Fruit fly (Drosophila melanogaster) S2 (cell line): ENCODE results near the gene Sec13.

Experiments
- CG8478 ChIP-seq: fragments of >200 bp; optimal IDR thresholded peaks from 2 replicates; lab custom pipeline; 2018
- CTCF ChIP-seq, 2 experiments: fragments of >200 bp; optimal IDR thresholded peaks; 2 replicates each; lab custom pipeline; 2018

Gene Sec13

DNA sequence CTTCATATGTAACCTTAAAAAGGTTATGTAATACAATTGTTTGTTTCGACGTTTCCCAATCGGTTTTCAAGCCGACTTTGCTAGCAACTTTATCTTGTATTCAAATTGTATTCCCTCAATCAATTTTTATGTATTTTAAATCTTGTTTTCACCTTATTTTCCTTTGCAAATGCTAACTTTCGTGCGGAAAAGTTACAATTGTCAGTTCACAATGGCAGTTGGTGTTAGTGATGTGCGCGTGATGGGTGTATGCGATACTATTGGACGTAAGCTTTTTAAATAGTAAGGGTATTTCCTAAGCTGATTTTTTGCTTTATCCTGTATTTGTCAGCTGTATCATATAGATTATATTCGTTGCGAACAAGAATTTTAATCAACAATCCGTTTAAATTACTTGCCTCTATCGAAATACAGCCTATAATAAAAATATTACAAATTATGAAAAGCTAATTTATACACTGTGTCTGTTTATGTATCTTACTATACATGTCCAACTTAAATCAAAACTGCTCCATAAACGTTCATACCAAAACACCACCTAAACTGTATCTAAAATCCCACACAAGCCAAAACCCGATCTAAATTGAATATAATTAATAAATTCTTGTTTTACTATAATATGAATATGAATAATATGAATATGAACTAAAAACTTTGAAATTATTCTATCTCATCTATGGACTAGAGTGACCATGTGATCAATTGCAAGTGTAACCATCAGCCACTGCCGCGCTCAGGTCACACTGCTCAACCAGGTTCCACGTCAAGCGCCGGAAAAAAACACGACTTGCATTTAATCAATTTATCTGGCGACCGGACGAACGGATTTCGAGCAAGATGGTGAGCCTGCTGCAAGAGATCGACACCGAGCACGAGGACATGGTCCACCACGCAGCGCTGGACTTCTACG, at the start of gene Sec13, which contains the start of gene ATPsynCF6:
Sec13 (plus strand) TSS at position 450 of the 910 bp plus-strand sequence.
ATPsynCF6 (minus strand) TSS at position 236 of the 910 bp plus-strand sequence.
- no peak for TF ChIP-seq CG8478 (lab: Kevin White, UChicago)

- TF ChIP-seq CTCF (optimal IDR thresholded peaks at IDR 0.05; lab: Kevin White, UChicago) (no peak), CG8478 (lab: Kevin White, UChicago) (no peak)
These were observed 49.2 kb upstream of the Sec13 start for dm6 chr3R:23306828-23307227.

- TF ChIP-seq CTCF (optimal IDR thresholded peaks at IDR 0.05; lab: Kevin White, UChicago) (no peak), CG8478 (lab: Kevin White, UChicago) (no peak)
These were observed 46.4 kb upstream of the Sec13 start for dm6 chr3R:23309690-23310089.

dm6 chr3R:23310151-23310550, 45.9 kb upstream of the Sec13 start:
- no peak for TF ChIP-seq CTCF (optimal IDR thresholded peaks at IDR 0.05; lab: Kevin White, UChicago)
- no peak for TF ChIP-seq CG8478 (lab: Kevin White, UChicago)

dm6 chr3R:23312796-23313195, 43.3 kb upstream of the Sec13 start:
- TF ChIP-seq CTCF (optimal IDR thresholded peaks at IDR 0.05; lab: Kevin White, UChicago) = no peak
- TF ChIP-seq CG8478 (lab: Kevin White, UChicago) = no peak

DNA sequence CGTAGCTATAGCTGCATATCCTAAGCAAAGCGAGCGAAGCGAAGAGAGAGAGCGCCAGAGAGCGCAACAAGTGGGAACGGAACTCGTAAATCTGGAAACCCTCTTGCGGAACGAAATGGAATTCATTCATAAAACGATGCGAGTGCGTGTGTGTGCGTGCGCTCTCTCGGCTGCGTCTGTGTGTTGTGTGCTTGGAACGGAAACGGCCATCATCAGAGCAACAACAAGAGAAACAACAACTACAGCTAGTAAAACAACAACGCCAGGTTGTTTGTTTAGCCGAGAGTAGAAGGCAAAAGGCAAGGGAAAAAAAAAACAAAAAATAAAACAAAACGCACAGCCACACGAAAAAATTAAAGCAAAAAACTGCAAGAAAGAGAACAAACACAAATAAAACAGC, 41.7 kb upstream of the Sec13 start:
- TF ChIP-seq CTCF (optimal IDR thresholded peaks at IDR 0.05; lab: Kevin White, UChicago) (no peak), CG8478 (lab: Kevin White, UChicago) (no peak)

dm6 chr3R:23315221-23315620, 40.9 kb upstream of the Sec13 start:
- TF ChIP-seq CTCF (optimal IDR thresholded peaks at IDR 0.05; lab: Kevin White, UChicago) (no peak), CG8478 (lab: Kevin White, UChicago) (peak; percentile 82)

DNA sequence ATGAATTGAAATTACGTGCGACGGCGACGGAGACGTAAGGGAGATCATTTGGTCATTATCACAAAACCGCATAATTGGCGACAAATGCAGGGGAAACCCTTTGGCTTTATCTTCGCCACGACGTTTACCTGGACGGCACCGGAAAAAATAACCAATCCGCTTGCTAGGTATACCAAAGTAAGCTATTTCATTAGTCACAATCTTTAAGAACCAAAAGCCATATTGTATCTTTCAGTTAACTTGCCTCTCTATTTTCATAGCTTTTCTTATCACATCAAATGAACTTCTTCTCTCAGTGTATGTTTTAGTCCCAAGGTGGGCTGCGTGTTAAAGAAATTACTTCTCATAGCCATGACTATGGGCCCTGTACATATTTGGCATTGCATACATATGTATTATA, 40.4 kb upstream of the Sec13 start:
- TF ChIP-seq CTCF (optimal IDR thresholded peaks at IDR 0.05; lab: Kevin White, UChicago) = no peak
- no peak for TF ChIP-seq CG8478 (lab: Kevin White, UChicago)

DNA sequence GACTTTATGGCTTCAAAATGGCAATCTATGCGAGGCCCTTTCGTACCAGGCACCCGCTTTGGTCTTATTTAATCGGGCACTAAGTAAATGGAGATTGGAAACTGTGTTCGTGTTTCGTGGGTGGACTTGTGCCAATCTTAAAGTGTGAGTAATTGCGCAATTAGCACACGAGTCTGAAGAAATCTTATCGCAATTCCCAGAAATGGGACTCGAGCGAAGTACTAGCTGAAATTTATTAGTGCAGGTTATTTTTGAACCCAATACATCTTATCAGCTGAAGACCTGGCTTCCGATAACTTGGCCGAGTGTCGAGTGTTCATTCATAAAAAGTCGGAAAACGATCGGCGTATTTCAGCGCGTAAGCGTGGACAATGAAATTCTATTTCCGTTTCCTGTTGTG, 39.2 kb upstream of the Sec13 start:
- TF ChIP-seq CTCF (optimal IDR thresholded peaks at IDR 0.05; lab: Kevin White, UChicago) = no peak
- no peak for TF ChIP-seq CG8478 (lab: Kevin White, UChicago)

DNA sequence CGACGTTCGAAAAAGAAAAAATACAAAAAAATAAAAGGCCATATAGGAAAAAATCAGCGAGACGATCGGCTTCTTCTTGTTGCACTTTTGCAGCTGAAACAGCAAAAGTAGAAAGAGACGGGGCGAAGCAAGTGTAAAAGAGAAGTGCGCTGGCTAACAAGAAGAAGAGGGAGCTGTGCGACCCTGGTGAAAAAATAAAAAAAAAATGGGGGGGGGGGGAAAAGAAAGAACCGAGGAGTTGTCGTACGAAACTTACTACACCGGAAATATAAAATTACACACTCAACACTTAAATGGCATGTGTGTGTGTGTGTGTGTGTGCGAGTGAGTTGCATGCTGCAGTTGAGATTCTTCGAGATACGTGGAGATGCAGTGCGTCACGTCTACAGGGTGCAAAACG, 37.1 kb upstream of the Sec13 start:
- no peak for TF ChIP-seq CG8478 (lab: Kevin White, UChicago)
- no peak for TF ChIP-seq CTCF (optimal IDR thresholded peaks at IDR 0.05; lab: Kevin White, UChicago)

DNA sequence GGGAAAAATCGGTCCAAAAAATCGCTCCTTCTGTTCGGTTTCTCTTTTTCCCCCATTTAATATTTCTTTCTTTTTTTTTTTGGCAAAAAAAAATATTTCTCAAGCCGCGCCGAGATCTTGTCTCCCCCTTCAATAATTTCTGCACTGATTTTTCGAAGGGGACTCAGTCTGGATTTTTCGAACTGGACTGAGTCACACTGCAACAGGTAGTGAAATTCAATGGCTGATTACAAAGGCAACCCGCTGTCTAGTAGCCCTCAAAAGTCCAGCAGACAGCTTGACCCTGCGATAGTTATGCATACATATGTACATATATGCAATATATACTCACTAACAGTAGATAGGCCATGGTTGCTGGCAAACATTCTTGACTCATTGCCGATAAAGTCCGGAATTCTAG, 35.8 kb upstream of the Sec13 start:
- TF ChIP-seq CG8478 (lab: Kevin White, UChicago) (peak; percentile 78), CTCF (optimal IDR thresholded peaks at IDR 0.05; lab: Kevin White, UChicago) (no peak)

DNA sequence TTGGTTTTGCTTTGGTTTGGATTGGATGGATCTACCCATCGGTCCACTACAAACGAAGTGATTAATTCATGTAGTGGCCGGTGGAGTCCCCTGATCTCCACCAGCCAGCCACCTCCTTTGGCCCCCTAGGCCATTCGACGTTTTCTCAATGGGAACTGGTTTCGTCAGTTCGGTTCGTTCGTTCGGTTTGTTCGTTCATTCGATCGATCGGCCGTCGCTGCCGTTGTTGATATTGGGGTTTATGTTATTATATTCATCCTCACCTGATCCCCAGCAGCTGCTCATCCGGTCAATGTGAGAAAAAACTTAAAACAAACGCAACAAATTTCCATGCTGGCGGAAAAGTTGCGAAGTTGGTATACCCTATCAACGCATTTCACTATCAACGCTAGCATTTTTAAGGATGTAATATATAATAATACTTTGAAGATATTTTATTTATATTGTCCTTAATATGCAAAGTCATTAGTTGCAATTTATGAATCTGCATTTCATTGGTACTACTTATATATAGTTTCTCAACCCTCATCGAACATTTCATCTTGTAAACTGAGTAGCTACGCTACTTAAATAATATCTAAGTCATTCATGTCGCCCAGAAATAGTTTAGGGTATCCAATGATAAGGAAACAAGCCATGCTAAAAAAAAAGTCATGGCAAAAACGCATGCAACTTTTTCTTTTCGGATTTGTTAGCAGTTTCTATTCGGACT, 32.3 kb upstream of the Sec13 start:
- TF ChIP-seq CTCF (optimal IDR thresholded peaks at IDR 0.05; lab: Kevin White, UChicago) (no peak), CG8478 (lab: Kevin White, UChicago) (no peak)

DNA sequence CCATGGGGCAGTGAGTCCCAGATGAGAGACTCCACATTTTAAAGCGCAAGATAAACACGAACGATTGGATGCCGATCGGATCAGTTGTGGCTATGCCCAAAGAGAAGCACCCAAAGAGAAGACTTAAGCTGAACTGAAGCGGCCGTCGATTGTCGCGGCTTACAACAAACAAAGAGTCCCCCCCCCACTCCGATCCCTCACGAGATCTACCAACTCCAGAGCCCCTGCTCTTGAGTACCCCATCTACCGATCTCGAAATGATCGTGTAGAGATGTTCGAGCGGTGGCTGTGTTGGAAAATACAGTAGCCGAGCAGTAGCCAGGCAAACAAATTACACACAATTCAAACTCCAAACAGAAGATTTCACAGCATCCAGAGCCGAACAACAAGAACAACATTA, 30.4 kb upstream of the Sec13 start:
- TF ChIP-seq CG8478 (lab: Kevin White, UChicago) = no peak
- no peak for TF ChIP-seq CTCF (optimal IDR thresholded peaks at IDR 0.05; lab: Kevin White, UChicago)

DNA sequence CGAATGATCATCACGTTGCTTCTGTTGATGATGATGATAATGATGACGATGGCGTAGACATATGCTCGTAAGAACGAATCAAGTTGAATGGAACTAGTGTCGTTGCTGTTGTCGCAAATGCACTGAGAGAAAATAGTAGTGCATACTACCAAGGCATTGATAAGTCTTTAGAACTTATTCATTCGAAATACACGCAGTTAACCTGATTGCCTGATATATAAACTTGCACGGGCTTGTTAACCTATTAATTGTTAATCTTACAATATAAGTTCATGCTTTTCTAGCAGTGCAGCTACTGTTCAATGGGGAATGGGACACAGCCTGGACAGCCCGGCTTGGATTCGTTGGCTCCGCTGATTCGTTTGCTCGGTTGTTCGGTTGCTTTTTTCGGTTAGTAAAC, 29.8 kb upstream of the Sec13 start:
- TF ChIP-seq CTCF (optimal IDR thresholded peaks at IDR 0.05; lab: Kevin White, UChicago) (no peak), CG8478 (lab: Kevin White, UChicago) (no peak)

dm6 chr3R:23327707-23328106, 28.4 kb upstream of the Sec13 start:
- no peak for TF ChIP-seq CTCF (optimal IDR thresholded peaks at IDR 0.05; lab: Kevin White, UChicago)
- TF ChIP-seq CG8478 (lab: Kevin White, UChicago) = no peak
